Worm (Caenorhabditis elegans): ENCODE results near the gene frm-5.2.
"Not testable (repeated sequence)": the region's sequence is repeated elsewhere in the genome, so short reads cannot be mapped to it uniquely, and the experiment has no call there.

Gene frm-5.2

ce11 chrIV:341-740 is at the start of gene frm-5.2:
Gene frm-5.2, plus strand, starts transcription at chrIV:641.
- not testable (repeated sequence) for TF ChIP-seq elt-1, ztf-11, gmeb-1 (tag; optimal IDR thresholded peaks at IDR 0.05)

ce11 chrIV:48780-49179 is 48.3 kb downstream of the frm-5.2 start, which contains the start of gene frm-5.1:
Gene frm-5.1, minus strand, starts transcription at chrIV:48880.
- no peak for TF ChIP-seq crh-2 (tag; optimal IDR thresholded peaks at IDR 0.05)
- no peak for TF ChIP-seq Y55F3AM.14 (GFP tag; optimal IDR thresholded peaks at IDR 0.05)
- TF ChIP-seq gmeb-1 (tag; optimal IDR thresholded peaks at IDR 0.05), result no peak
- no peak for TF ChIP-seq sma-3 (GFP tag; optimal IDR thresholded peaks at IDR 0.05)
- no peak for TF ChIP-seq lin-13 (GFP tag; optimal IDR thresholded peaks at IDR 0.05)
- TF ChIP-seq R02D3.7 (tag; optimal IDR thresholded peaks at IDR 0.05), result no peak
- no peak for TF ChIP-seq aly-2 (tag; optimal IDR thresholded peaks at IDR 0.05)

ce11 chrIV:51219-51618 is 50.8 kb downstream of the frm-5.2 start:
- TF ChIP-seq lin-39 (tag; optimal IDR thresholded peaks at IDR 0.05) (no peak), ztf-11 (tag; optimal IDR thresholded peaks at IDR 0.05) (no peak), mab-5 (tag; optimal IDR thresholded peaks at IDR 0.05) (no peak), nhr-21 (tag; optimal IDR thresholded peaks at IDR 0.05) (peak; percentile 77), sem-4 (tag; optimal IDR thresholded peaks at IDR 0.05) (peak; percentile 34), egl-27 (tag; optimal IDR thresholded peaks at IDR 0.05) (peak; percentile 69), skn-1 (tag; optimal IDR thresholded peaks at IDR 0.05) (no peak), peb-1 (tag; optimal IDR thresholded peaks at IDR 0.05) (no peak), nhr-23 (tag; optimal IDR thresholded peaks at IDR 0.05) (no peak), sma-9 (GFP tag; optimal IDR thresholded peaks at IDR 0.05) (peak; percentile 79), sma-9 (tag; optimal IDR thresholded peaks at IDR 0.05) (no peak), fos-1 (tag; optimal IDR thresholded peaks at IDR 0.05) (peak; percentile 84), lin-13 (GFP tag; optimal IDR thresholded peaks at IDR 0.05) (no peak), nhr-25 (tag; optimal IDR thresholded peaks at IDR 0.05) (peak; percentile 82), ceh-82 (tag; optimal IDR thresholded peaks at IDR 0.05) (no peak), nhr-237 (tag; optimal IDR thresholded peaks at IDR 0.05) (no peak), zag-1 (tag; optimal IDR thresholded peaks at IDR 0.05) (no peak), mbf-1 (tag; optimal IDR thresholded peaks at IDR 0.05) (no peak), ama-1 (optimal IDR thresholded peaks at IDR 0.05) (no peak), unc-39 (tag; optimal IDR thresholded peaks at IDR 0.05) (no peak), blmp-1 (tag; optimal IDR thresholded peaks at IDR 0.05; ENCODE audit: insufficient read depth) (peak; percentile 82), elt-3 (tag; optimal IDR thresholded peaks at IDR 0.05) (no peak), dmd-4 (tag; optimal IDR thresholded peaks at IDR 0.05) (no peak), Y55F3AM.14 (GFP tag; optimal IDR thresholded peaks at IDR 0.05) (no peak), crh-2 (tag; optimal IDR thresholded peaks at IDR 0.05) (peak; percentile 16), nhr-12 (tag; optimal IDR thresholded peaks at IDR 0.05) (no peak), gmeb-1 (tag; optimal IDR thresholded peaks at IDR 0.05) (peak; percentile 41), nhr-11 (tag; optimal IDR thresholded peaks at IDR 0.05) (no peak), lsy-2 (tag; optimal IDR thresholded peaks at IDR 0.05) (peak in 1 of 2 experiments; percentile 50), unc-55 (GFP tag; optimal IDR thresholded peaks at IDR 0.05) (no peak), alr-1 (tag; optimal IDR thresholded peaks at IDR 0.05) (no peak), aly-2 (tag; optimal IDR thresholded peaks at IDR 0.05) (no peak), R02D3.7 (tag; optimal IDR thresholded peaks at IDR 0.05) (no peak), nhr-129 (tag; optimal IDR thresholded peaks at IDR 0.05) (peak; percentile 74), mdl-1 (tag; optimal IDR thresholded peaks at IDR 0.05) (no peak), nhr-10 (tag; optimal IDR thresholded peaks at IDR 0.05) (no peak), F13H6.1 (tag; optimal IDR thresholded peaks at IDR 0.05) (peak; percentile 62), elt-1 (tag; optimal IDR thresholded peaks at IDR 0.05) (no peak), sma-3 (GFP tag; optimal IDR thresholded peaks at IDR 0.05) (peak; percentile 75), nhr-77 (tag; optimal IDR thresholded peaks at IDR 0.05) (no peak), ZK546.5 (tag; optimal IDR thresholded peaks at IDR 0.05) (no peak), lin-11 (tag; optimal IDR thresholded peaks at IDR 0.05) (no peak), unc-62 (GFP tag; optimal IDR thresholded peaks at IDR 0.05) (no peak), ceh-16 (tag; optimal IDR thresholded peaks at IDR 0.05) (no peak), snpc-4 (tag; optimal IDR thresholded peaks at IDR 0.05) (no peak), ztf-4 (tag; optimal IDR thresholded peaks at IDR 0.05) (peak; percentile 15), ztf-1 (GFP tag; conservative IDR thresholded peaks at IDR 0.05) (no peak), C34F6.9 (tag; optimal IDR thresholded peaks at IDR 0.05) (peak; percentile 42), nhr-6 (tag; optimal IDR thresholded peaks at IDR 0.05) (no peak)
